Fruit fly (Drosophila melanogaster): ENCODE measurements around the gene CG12728.

DNA sequence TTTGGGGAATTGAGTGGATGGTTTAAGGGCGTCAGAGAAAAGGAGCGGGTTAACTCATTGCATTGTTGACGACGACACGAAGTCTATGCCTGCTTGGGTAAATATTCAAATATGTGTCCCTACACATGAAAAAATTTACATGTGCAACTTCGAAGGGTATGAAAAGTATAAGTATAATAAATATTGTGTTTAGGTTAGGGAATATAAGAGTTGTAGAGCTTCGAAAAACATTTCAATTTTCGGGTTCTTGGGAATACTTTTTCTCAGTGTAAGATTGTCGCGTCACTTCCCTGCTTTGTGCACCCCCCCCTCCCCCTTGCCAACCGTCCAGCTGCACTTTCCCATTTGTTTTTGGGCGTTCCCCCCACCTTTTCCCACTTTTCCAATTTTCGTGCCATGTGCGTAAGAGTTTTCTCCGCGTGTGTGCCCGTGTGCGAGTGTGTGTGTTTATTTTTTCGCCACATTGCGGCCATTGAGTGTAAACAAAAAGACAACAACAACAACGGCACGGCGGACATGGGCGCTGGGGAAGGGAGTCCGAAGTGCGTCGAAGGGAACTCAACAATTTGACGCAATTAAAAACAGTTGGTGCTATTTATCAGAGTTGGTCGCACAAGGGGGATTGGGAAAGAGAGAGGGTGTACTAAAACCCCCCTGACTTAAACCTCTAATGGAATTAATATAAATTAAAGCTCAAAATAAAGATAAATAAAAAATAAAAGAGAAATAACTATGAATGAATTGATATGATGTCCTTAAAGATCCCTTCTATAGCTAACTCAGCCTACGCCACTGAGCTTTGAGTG, 27.7 kb downstream of the CG12728 start:
- TF ChIP-seq br (GFP tag; optimal IDR thresholded peaks at IDR 0.05) (no peak), OdsH (GFP tag; optimal IDR thresholded peaks at IDR 0.05) (no peak), psq (GFP tag; optimal IDR thresholded peaks at IDR 0.05) (peak; percentile 23)
